Worm (Caenorhabditis elegans): Measurements from ENCODE around the gene Y75D11A.3.
"Not testable (repeated sequence)": the region's sequence is repeated elsewhere in the genome, so short reads cannot be mapped to it uniquely, and the experiment has no call there.

- TF ChIP-seq F10E7.11 (tag; optimal IDR thresholded peaks at IDR 0.05); snpc-4 (GFP tag; optimal IDR thresholded peaks at IDR 0.05); snpc-4 (tag; optimal IDR thresholded peaks at IDR 0.05); F55B11.4 (tag; optimal IDR thresholded peaks at IDR 0.05; ENCODE audit: borderline replicate concordance, insufficient read depth): not testable (repeated sequence)
Observed at ce11 chrX:1746117-1746516, at the start of gene Y75D11A.3.

Data from whole organism, young adult.